Worm (Caenorhabditis elegans): ENCODE measurements around the gene vha-8.

DNA sequence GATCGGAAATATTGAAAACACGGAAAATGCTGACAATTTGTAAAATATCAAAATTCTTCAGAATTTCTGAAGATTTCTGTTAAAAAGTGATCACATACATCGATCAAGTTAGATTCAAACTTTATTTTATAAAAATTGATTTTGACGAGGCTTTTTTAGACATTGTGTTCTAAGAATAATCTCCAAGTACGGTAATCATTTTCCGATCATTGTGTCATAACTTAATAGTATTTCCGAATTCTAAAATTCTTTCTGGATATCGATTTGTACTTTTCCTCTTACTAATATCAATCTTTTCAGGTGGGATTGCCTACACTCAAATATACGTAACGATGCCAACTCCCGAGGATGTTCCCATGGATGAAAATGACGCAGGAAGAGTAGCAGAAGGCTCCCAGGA, 33.9 kb upstream of the vha-8 start, which contains the start of gene usp-4:
- TF ChIP-seq dpl-1 (GFP tag; optimal IDR thresholded peaks at IDR 0.05): no peak
- TF ChIP-seq hif-1 (tag; optimal IDR thresholded peaks at IDR 0.05): no peak
- TF ChIP-seq ama-1 (optimal IDR thresholded peaks at IDR 0.05): no peak
- no peak for TF ChIP-seq lin-13 (GFP tag; optimal IDR thresholded peaks at IDR 0.05)
- no peak for TF ChIP-seq daf-12 (tag; optimal IDR thresholded peaks at IDR 0.05)
- TF ChIP-seq lin-15B (tag; optimal IDR thresholded peaks at IDR 0.05): no peak
- no peak for TF ChIP-seq ces-1 (GFP tag; optimal IDR thresholded peaks at IDR 0.05)
- TF ChIP-seq snpc-1.2 (GFP tag; IDR thresholded peaks at IDR 0.05): no peak
- no peak for TF ChIP-seq jun-1 (tag; optimal IDR thresholded peaks at IDR 0.05)
- TF ChIP-seq hmg-1.1 (GFP tag; IDR thresholded peaks at IDR 0.05): no peak
- no peak for TF ChIP-seq daf-19 (GFP tag; conservative IDR thresholded peaks at IDR 0.05)
- no peak for TF ChIP-seq mes-2 (tag; optimal IDR thresholded peaks at IDR 0.05; ENCODE audit: poor library complexity, severe bottlenecking)
- TF ChIP-seq lin-38 (GFP tag; IDR thresholded peaks at IDR 0.05): no peak
- no peak for TF ChIP-seq nhr-237 (tag; optimal IDR thresholded peaks at IDR 0.05)

Data from whole organism, L4 larva.